Worm (Caenorhabditis elegans) whole organism, L1 larva: ENCODE data around the gene num-1.
A peak's percentile ranks its signal among the peaks of the same experiment; 100 is the strongest.

Experiments used
- C04F5.9 ChIP-seq: sonication (generic microtip); optimal IDR thresholded peaks from 2 replicates; lab custom pipeline; 2016; ENCODE audit warnings: missing genetic modification characterization, missing compliant biosample characterization
- C16A3.4 ChIP-seq: fragments of 150-350 bp; optimal IDR thresholded peaks from 2 replicates; lab custom pipeline; 2014; ENCODE audit warnings: missing biosample characterization, missing genetic modification characterization
- alr-1 ChIP-seq: fragments of 200-800 bp; sonication (Bioruptor generic); optimal IDR thresholded peaks from 2 replicates; lab custom pipeline; 2018; ENCODE audit warnings: borderline replicate concordance, mild to moderate bottlenecking, missing genetic modification characterization, missing compliant biosample characterization
- aly-2 ChIP-seq: fragments of 150-350 bp; optimal IDR thresholded peaks from 2 replicates; lab custom pipeline; 2014; ENCODE audit warnings: missing biosample characterization, missing genetic modification characterization
- ama-1 ChIP-seq: fragments of 150-350 bp; optimal IDR thresholded peaks from 2 replicates; lab custom pipeline; 2014
- blmp-1 ChIP-seq: fragments of 150-350 bp; optimal IDR thresholded peaks from 2 replicates; lab custom pipeline; 2014; ENCODE audit warnings: missing biosample characterization, missing genetic modification characterization
- ceh-82 ChIP-seq, 3 experiments: fragments of 150-350 bp in 1 of 3; sonication (generic microtip) in 2 of 3; optimal IDR thresholded peaks; 2 replicates each; lab custom pipeline; 2014 to 2017; ENCODE audit warnings: missing biosample characterization in 3 of 3, missing genetic modification characterization in 3 of 3
- ceh-90 ChIP-seq: sonication (generic microtip); optimal IDR thresholded peaks from 2 replicates; lab custom pipeline; 2016; ENCODE audit warnings: missing genetic modification characterization, missing compliant biosample characterization
- dpl-1 ChIP-seq, 3 experiments: fragments of 150-350 bp in 2 of 3; sonication (generic microtip) in 1 of 3; optimal IDR thresholded peaks; 2 replicates each; lab custom pipeline; 2014 to 2017; ENCODE audit warnings: missing biosample characterization in 3 of 3, missing genetic modification characterization in 3 of 3, missing genetic modification reagents in 3 of 3
- dsc-1 ChIP-seq: sonication (generic microtip); optimal IDR thresholded peaks from 2 replicates; lab custom pipeline; 2016; ENCODE audit warnings: mild to moderate bottlenecking, missing genetic modification characterization, missing compliant biosample characterization
- efl-1 ChIP-seq, 4 experiments: fragments of 150-350 bp; optimal IDR thresholded peaks in 3 of 4; peaks in 1 of 4; 1 replicate in 1 of 4; 2 replicates in 3 of 4; lab custom pipeline; 2014; ENCODE audit warnings: missing biosample characterization in 2 of 4, missing genetic modification characterization in 2 of 4, missing genetic modification reagents in 2 of 4
- egl-27 ChIP-seq, 2 experiments: fragments of 150-350 bp in 1 of 2; sonication (generic microtip); optimal IDR thresholded peaks; 3 replicates each; lab custom pipeline; 2017 to 2018; ENCODE audit warnings: missing biosample characterization in 2 of 2, missing genetic modification characterization in 2 of 2, missing genetic modification reagents in 2 of 2
- ets-5 ChIP-seq: fragments of 200-800 bp; sonication (Bioruptor generic); IDR thresholded peaks from 2 replicates; pipeline ENCODE4 v1.3.6; 2022; ENCODE audit warnings: missing genetic modification characterization, missing compliant biosample characterization
- fkh-10 ChIP-seq: sonication (generic microtip); optimal IDR thresholded peaks from 2 replicates; lab custom pipeline; 2017; ENCODE audit warnings: missing biosample characterization, missing genetic modification reagents, missing genetic modification characterization
- fkh-4 ChIP-seq: sonication (generic microtip); optimal IDR thresholded peaks from 2 replicates; lab custom pipeline; 2016; ENCODE audit warnings: missing compliant biosample characterization, missing genetic modification characterization, borderline replicate concordance
- fkh-8 ChIP-seq: sonication (generic microtip); optimal IDR thresholded peaks from 2 replicates; lab custom pipeline; 2016; ENCODE audit warnings: mild to moderate bottlenecking, missing genetic modification characterization, missing compliant biosample characterization
- hlh-17 ChIP-seq: fragments of 200-800 bp; sonication (Bioruptor generic); optimal IDR thresholded peaks from 2 replicates; lab custom pipeline; 2018; ENCODE audit warnings: missing genetic modification characterization, mild to moderate bottlenecking, missing compliant biosample characterization, moderate library complexity, borderline replicate concordance
- irx-1 ChIP-seq: sonication (generic microtip); optimal IDR thresholded peaks from 2 replicates; lab custom pipeline; 2016; ENCODE audit warnings: missing genetic modification characterization, missing compliant biosample characterization
- isw-1 ChIP-seq: fragments of 200-800 bp; sonication (Bioruptor generic); IDR thresholded peaks from 2 replicates; pipeline ENCODE4 v1.3.6; 2022; ENCODE audit warnings: missing genetic modification characterization, missing compliant biosample characterization
- lin-14 ChIP-seq: fragments of 200-800 bp; sonication (Bioruptor generic); optimal IDR thresholded peaks from 2 replicates; lab custom pipeline; 2018; ENCODE audit warnings: mild to moderate bottlenecking, missing genetic modification characterization, moderate library complexity, missing compliant biosample characterization
- lin-15B ChIP-seq: fragments of 150-350 bp; sonication (generic microtip); optimal IDR thresholded peaks from 3 replicates; lab custom pipeline; 2014; ENCODE audit warnings: missing biosample characterization, missing genetic modification characterization
- lin-39 ChIP-seq: fragments of 150-350 bp; optimal IDR thresholded peaks from 2 replicates; lab custom pipeline; 2014; ENCODE audit warnings: missing biosample characterization, missing genetic modification reagents, missing genetic modification characterization
- lir-3 ChIP-seq: sonication (generic microtip); optimal IDR thresholded peaks from 2 replicates; lab custom pipeline; 2016; ENCODE audit warnings: mild to moderate bottlenecking, missing genetic modification characterization, moderate library complexity, missing compliant biosample characterization; ENCODE audit not compliant: poor library complexity
- mdl-1 ChIP-seq, 2 experiments: fragments of 150-350 bp; optimal IDR thresholded peaks; 2 replicates each; lab custom pipeline; 2014 to 2017; ENCODE audit warnings: missing biosample characterization in 2 of 2, missing genetic modification characterization in 2 of 2, inconsistent platforms in 1 of 2
- mef-2 ChIP-seq: fragments of 150-350 bp; optimal IDR thresholded peaks from 2 replicates; lab custom pipeline; 2014; ENCODE audit warnings: missing biosample characterization, missing genetic modification characterization
- nhr-11 ChIP-seq: fragments of 150-350 bp; optimal IDR thresholded peaks from 2 replicates; lab custom pipeline; 2014; ENCODE audit warnings: missing biosample characterization, missing genetic modification characterization
- nhr-12 ChIP-seq: sonication (generic microtip); optimal IDR thresholded peaks from 2 replicates; lab custom pipeline; 2017; ENCODE audit warnings: missing biosample characterization, missing genetic modification characterization
- nhr-19 ChIP-seq: fragments of 200-800 bp; sonication (Bioruptor generic); conservative IDR thresholded peaks from 2 replicates; pipeline ENCODE4 v1.3.6; 2022; ENCODE audit warnings: missing genetic modification characterization, missing compliant biosample characterization
- nhr-20 ChIP-seq: sonication (generic microtip); optimal IDR thresholded peaks from 2 replicates; lab custom pipeline; 2016; ENCODE audit warnings: mild to moderate bottlenecking, missing genetic modification characterization, missing compliant biosample characterization
- nhr-47 ChIP-seq: sonication (generic microtip); optimal IDR thresholded peaks from 2 replicates; lab custom pipeline; 2016; ENCODE audit warnings: mild to moderate bottlenecking, missing genetic modification characterization, moderate library complexity, missing compliant biosample characterization
- nhr-77 ChIP-seq: fragments of 150-350 bp; optimal IDR thresholded peaks from 2 replicates; lab custom pipeline; 2014; ENCODE audit warnings: missing biosample characterization, missing genetic modification characterization
- nhr-84 ChIP-seq: sonication (generic microtip); optimal IDR thresholded peaks from 2 replicates; lab custom pipeline; 2017; ENCODE audit warnings: missing biosample characterization, missing genetic modification characterization
- nhr-85 ChIP-seq: sonication (generic microtip); peaks from one replicate; lab custom pipeline; 2016; ENCODE audit warnings: missing genetic modification characterization, inconsistent platforms, missing compliant biosample characterization
- nhr-90 ChIP-seq: sonication (generic microtip); optimal IDR thresholded peaks from 2 replicates; lab custom pipeline; 2016; ENCODE audit warnings: mild to moderate bottlenecking, missing genetic modification characterization, missing compliant biosample characterization; ENCODE audit not compliant: poor library complexity
- skn-1 ChIP-seq: fragments of 150-350 bp; optimal IDR thresholded peaks from 2 replicates; lab custom pipeline; 2014; ENCODE audit warnings: missing biosample characterization, missing genetic modification characterization
- snpc-4 ChIP-seq: fragments of 150-350 bp; optimal IDR thresholded peaks from 2 replicates; lab custom pipeline; 2014; ENCODE audit warnings: missing biosample characterization, missing genetic modification characterization
- snu-23 ChIP-seq: sonication (generic microtip); optimal IDR thresholded peaks from 2 replicates; lab custom pipeline; 2016; ENCODE audit warnings: missing genetic modification characterization, missing compliant biosample characterization
- unc-86 ChIP-seq: sonication (generic microtip); optimal IDR thresholded peaks from 2 replicates; lab custom pipeline; 2016; ENCODE audit warnings: missing genetic modification characterization, missing compliant biosample characterization
- unc-98 ChIP-seq: fragments of 200-800 bp; sonication (Bioruptor generic); IDR thresholded peaks from 2 replicates; pipeline ENCODE4 v1.3.6; 2022; ENCODE audit warnings: missing genetic modification characterization, missing compliant biosample characterization
- vab-15 ChIP-seq: sonication (generic microtip); optimal IDR thresholded peaks from 2 replicates; lab custom pipeline; 2017; ENCODE audit warnings: missing genotype, mild to moderate bottlenecking, missing genetic modification characterization, missing compliant biosample characterization
- xbp-1 ChIP-seq: sonication (generic microtip); optimal IDR thresholded peaks from 2 replicates; lab custom pipeline; 2016; ENCODE audit warnings: missing genetic modification characterization, missing compliant biosample characterization
- zip-4 ChIP-seq: fragments of 200-800 bp; sonication (Bioruptor generic); optimal IDR thresholded peaks from 2 replicates; lab custom pipeline; 2018; ENCODE audit warnings: mild to moderate bottlenecking, missing genetic modification characterization, moderate library complexity, missing compliant biosample characterization
- ztf-4 ChIP-seq: fragments of 150-350 bp; optimal IDR thresholded peaks from 2 replicates; lab custom pipeline; 2014; ENCODE audit warnings: missing biosample characterization, missing genetic modification characterization

num-1 gene

ce11 chrV:20837765-20838164 lies 8.2 kb downstream of the num-1 start, which contains the start of gene mrps-12 (continued):
- TF ChIP-seq nhr-77 (tag; lab: Kevin White, UChicago), result no peak

- no peak for TF ChIP-seq hlh-17 (GFP tag; lab: Kevin White, UChicago)
- TF ChIP-seq nhr-85 (tag; lab: Kevin White, UChicago), result peak; percentile 51
- TF ChIP-seq irx-1 (tag; lab: Kevin White, UChicago), result no peak
- TF ChIP-seq xbp-1 (tag; lab: Kevin White, UChicago), result no peak
- TF ChIP-seq zip-4 (GFP tag; lab: Kevin White, UChicago), result no peak
- TF ChIP-seq ets-5, result no peak
- TF ChIP-seq C04F5.9 (tag; lab: Kevin White, UChicago), result no peak
- no peak for TF ChIP-seq nhr-11 (tag; lab: Kevin White, UChicago)
- TF ChIP-seq alr-1 (tag; lab: Kevin White, UChicago), result no peak
- TF ChIP-seq, all 84 proteins: peak for 1
Measured at ce11 chrV:20838565-20838964, 9.0 kb downstream of the num-1 start, which contains the start of gene exos-7. Gene exos-7 (plus strand): TSS chrV:20838865.

ce11 chrV:20841484-20841883 lies 11.9 kb downstream of the num-1 start:
- TF ChIP-seq skn-1 (tag; lab: Kevin White, UChicago) (no peak), isw-1 (no peak), lin-15B (tag; lab: Kevin White, UChicago) (no peak), ama-1 (lab: Kevin White, UChicago) (no peak), snpc-4 (tag; lab: Kevin White, UChicago) (no peak), mdl-1 (tag; optimal IDR thresholded peaks at IDR 0.05; lab: Kevin White, UChicago) (no peak), ceh-90 (tag; lab: Kevin White, UChicago) (no peak)
- TF ChIP-seq, all 84 proteins: peak for 0

- TF ChIP-seq mef-2 (tag; lab: Kevin White, UChicago), result no peak
- no peak for TF ChIP-seq blmp-1 (tag; lab: Kevin White, UChicago)
- TF ChIP-seq zip-4 (GFP tag; lab: Kevin White, UChicago), result peak; percentile 52
- peak; percentile 50 to 71 (median 70) for TF ChIP-seq dpl-1 (GFP tag; optimal IDR thresholded peaks at IDR 0.05; lab: Kevin White, UChicago)
- peak; percentile 75 for TF ChIP-seq irx-1 (tag; lab: Kevin White, UChicago)
- peak; percentile 88 for TF ChIP-seq nhr-47 (tag; lab: Kevin White, UChicago)
- peak; percentile 73 for TF ChIP-seq isw-1
- TF ChIP-seq efl-1 (optimal IDR thresholded peaks at IDR 0.05; lab: Kevin White, UChicago), result peak; percentile 68 to 70
- peak; percentile 70 to 95 for TF ChIP-seq efl-1 (GFP tag; optimal IDR thresholded peaks at IDR 0.05 in 1 of 2; lab: Kevin White, UChicago)
- no peak for TF ChIP-seq aly-2
- no peak for TF ChIP-seq lin-14 (GFP tag; lab: Kevin White, UChicago)
- TF ChIP-seq unc-98 (GFP tag; lab: Robert Waterston, UW), result no peak
- peak; percentile 71 to 84 (median 77) for TF ChIP-seq ceh-82 (tag; optimal IDR thresholded peaks at IDR 0.05; lab: Kevin White, UChicago)
- TF ChIP-seq nhr-85 (tag; lab: Kevin White, UChicago), result peak; percentile 85
- peak; percentile 86 for TF ChIP-seq fkh-8 (tag; lab: Kevin White, UChicago)
- peak; percentile 85 for TF ChIP-seq nhr-20
- no peak for TF ChIP-seq hlh-17 (GFP tag; lab: Kevin White, UChicago)
- TF ChIP-seq C04F5.9 (tag; lab: Kevin White, UChicago), result no peak
- TF ChIP-seq C16A3.4 (tag; lab: Kevin White, UChicago), result peak; percentile 84
- TF ChIP-seq dsc-1 (tag; lab: Kevin White, UChicago), result peak; percentile 77
- peak; percentile 94 for TF ChIP-seq snu-23
- TF ChIP-seq fkh-10 (GFP tag; lab: Kevin White, UChicago), result peak; percentile 49
- TF ChIP-seq nhr-11 (tag; lab: Kevin White, UChicago), result no peak
- TF ChIP-seq unc-86 (tag; lab: Kevin White, UChicago), result peak; percentile 78
- peak; percentile 57 for TF ChIP-seq snpc-4 (tag; lab: Kevin White, UChicago)
- peak; percentile 84 for TF ChIP-seq nhr-19
- no peak for TF ChIP-seq nhr-12 (tag; lab: Kevin White, UChicago)
- TF ChIP-seq ztf-4 (tag; lab: Kevin White, UChicago), result peak; percentile 51
- peak; percentile 25 for TF ChIP-seq vab-15 (tag; lab: Kevin White, UChicago)
- TF ChIP-seq lir-3 (tag; lab: Kevin White, UChicago), result no peak
- no peak for TF ChIP-seq nhr-84 (tag; lab: Kevin White, UChicago)
- TF ChIP-seq egl-27 (tag; optimal IDR thresholded peaks at IDR 0.05; lab: Kevin White, UChicago), result no peak
- no peak for TF ChIP-seq alr-1 (tag; lab: Kevin White, UChicago)
- TF ChIP-seq nhr-90, result peak; percentile 73
- TF ChIP-seq fkh-4 (tag; lab: Kevin White, UChicago), result no peak
- TF ChIP-seq lin-39, result peak; percentile 7
Measured at ce11 chrV:20845524-20846208, 16.1 kb downstream of the num-1 start, which contains the start of the genes F31D4.2 and fkb-6. Gene F31D4.2 (minus strand): TSS chrV:20845546. Gene fkb-6 (plus strand): TSS chrV:20846158.
